Fruit fly (Drosophila melanogaster): Measurements from ENCODE around the gene Osi11.

dm6 chr3R:6234189-6234758 is 34.3 kb downstream of the Osi11 start, which contains the start of gene Osi6:
- no peak for TF ChIP-seq CG8478 (optimal IDR thresholded peaks at IDR 0.05)
- no peak for TF ChIP-seq CTCF (optimal IDR thresholded peaks at IDR 0.05)

All from S2 (cell line).